Worm (Caenorhabditis elegans) whole organism, mixed stage, embryonic: ENCODE measurements around the gene rfp-1.
A peak's percentile ranks its signal among the peaks of the same experiment; 100 is the strongest.

Experiments used
- ces-1 ChIP-seq: fragments of 150-350 bp; optimal IDR thresholded peaks from 2 replicates; lab custom pipeline; 2014; ENCODE audit warnings: missing biosample characterization, missing genetic modification reagents, missing genetic modification characterization
- elt-3 ChIP-seq: fragments of 150-350 bp; optimal IDR thresholded peaks from 2 replicates; lab custom pipeline; 2014; ENCODE audit warnings: missing biosample characterization, missing genetic modification characterization
- lin-32 ChIP-seq: fragments of 200-800 bp; sonication (Bioruptor generic); optimal IDR thresholded peaks from 2 replicates; lab custom pipeline; 2018; ENCODE audit warnings: mild to moderate bottlenecking, missing genetic modification characterization, missing compliant biosample characterization
- nhr-12 ChIP-seq: fragments of 150-350 bp; optimal IDR thresholded peaks from 2 replicates; lab custom pipeline; 2014; ENCODE audit warnings: missing biosample characterization, missing genetic modification characterization
- nhr-28 ChIP-seq: fragments of 150-350 bp; optimal IDR thresholded peaks from 2 replicates; lab custom pipeline; 2014; ENCODE audit warnings: missing biosample characterization, missing genetic modification characterization
- snpc-4 ChIP-seq: fragments of 150-350 bp; optimal IDR thresholded peaks from 2 replicates; lab custom pipeline; 2014; ENCODE audit warnings: missing biosample characterization, missing genetic modification characterization
- unc-39 ChIP-seq: fragments of 150-350 bp; optimal IDR thresholded peaks from 2 replicates; lab custom pipeline; 2014; ENCODE audit warnings: missing biosample characterization, missing genetic modification characterization

DNA sequence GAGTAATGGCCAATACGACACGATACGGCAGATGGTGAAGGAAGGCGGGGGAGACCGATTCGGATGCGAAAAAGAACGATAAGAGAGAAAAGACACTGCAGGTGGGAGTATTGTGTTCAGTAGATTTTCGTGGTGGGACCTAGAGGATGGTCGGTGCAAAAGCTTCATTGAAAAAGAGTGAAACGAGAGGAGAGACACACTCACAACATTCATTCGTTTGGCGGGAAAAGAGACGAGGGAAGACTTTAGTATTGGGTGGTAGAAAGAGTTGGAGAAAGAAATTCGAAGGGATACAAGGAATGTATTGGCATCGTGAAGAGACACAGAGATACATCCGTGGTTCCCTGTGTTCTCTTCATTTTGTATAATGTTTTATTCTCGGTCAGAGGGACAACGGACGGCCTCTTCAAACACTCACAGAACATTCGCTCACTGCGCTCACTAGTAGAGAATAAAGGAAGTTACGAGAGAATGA, 2.0 kb upstream of the rfp-1 start:
- TF ChIP-seq nhr-12 (tag; lab: Kevin White, UChicago), result no peak
- peak; percentile 68 for TF ChIP-seq ces-1 (GFP tag; lab: Kevin White, UChicago)
- no peak for TF ChIP-seq nhr-28
- TF ChIP-seq unc-39 (tag; lab: Kevin White, UChicago), result no peak
- TF ChIP-seq elt-3 (tag; lab: Kevin White, UChicago), result no peak
- TF ChIP-seq lin-32 (GFP tag; lab: Kevin White, UChicago), result peak; percentile 47
- no peak for TF ChIP-seq snpc-4 (tag; lab: Kevin White, UChicago)
